Worm (Caenorhabditis elegans): ENCODE measurements around the gene ZK896.1.

The ZK896.1 gene

ce11 chrIV:12890445-12890844 is 15.3 kb upstream of the ZK896.1 start, which contains the start of gene K08D8.6 (continued):
- no peak for TF ChIP-seq snpc-1.2 (GFP tag; IDR thresholded peaks at IDR 0.05)
- peak; percentile 14 for TF ChIP-seq nhr-102 (tag; optimal IDR thresholded peaks at IDR 0.05)
- TF ChIP-seq nhr-41 (GFP tag; IDR thresholded peaks at IDR 0.05), result no peak
- TF ChIP-seq sdz-12 (GFP tag; optimal IDR thresholded peaks at IDR 0.05), result no peak
- peak; percentile 88 for TF ChIP-seq pqm-1 (tag; optimal IDR thresholded peaks at IDR 0.05)
- no peak for TF ChIP-seq ama-1 (optimal IDR thresholded peaks at IDR 0.05)
- TF ChIP-seq egl-27 (tag; optimal IDR thresholded peaks at IDR 0.05), result no peak
- no peak for TF ChIP-seq egl-43 (GFP tag; IDR thresholded peaks at IDR 0.05)
- peak; percentile 70 for TF ChIP-seq lin-1 (GFP tag; IDR thresholded peaks at IDR 0.05)
- TF ChIP-seq nhr-28 (tag; optimal IDR thresholded peaks at IDR 0.05), result peak; percentile 67
- no peak for TF ChIP-seq daf-16 (GFP tag; optimal IDR thresholded peaks at IDR 0.05)
- peak; percentile 75 for TF ChIP-seq daf-16 (tag; optimal IDR thresholded peaks at IDR 0.05)
- TF ChIP-seq ctbp-1 (GFP tag; IDR thresholded peaks at IDR 0.05), result no peak
- no peak for TF ChIP-seq daf-8 (GFP tag; IDR thresholded peaks at IDR 0.05)
- no peak for TF ChIP-seq mep-1 (tag; optimal IDR thresholded peaks at IDR 0.05)
- no peak for TF ChIP-seq nhr-25 (tag; optimal IDR thresholded peaks at IDR 0.05; ENCODE audit: borderline replicate concordance, insufficient read depth)
- no peak for TF ChIP-seq vab-7 (GFP tag; IDR thresholded peaks at IDR 0.05)
- no peak for TF ChIP-seq zip-2 (tag; optimal IDR thresholded peaks at IDR 0.05)
- TF ChIP-seq tra-1 (GFP tag; IDR thresholded peaks at IDR 0.05), result no peak
- no peak for TF ChIP-seq attf-4 (tag; optimal IDR thresholded peaks at IDR 0.05)
- no peak for TF ChIP-seq lim-7 (GFP tag; IDR thresholded peaks at IDR 0.05)
- no peak for TF ChIP-seq unc-130 (GFP tag; optimal IDR thresholded peaks at IDR 0.05)
- no peak for TF ChIP-seq lin-15B (tag; optimal IDR thresholded peaks at IDR 0.05)
- TF ChIP-seq ceh-82 (tag; optimal IDR thresholded peaks at IDR 0.05), result no peak
- no peak for TF ChIP-seq zfp-2 (tag; optimal IDR thresholded peaks at IDR 0.05)
- TF ChIP-seq zip-11 (GFP tag; IDR thresholded peaks at IDR 0.05), result no peak
- TF ChIP-seq F26F4.8 (GFP tag; conservative IDR thresholded peaks at IDR 0.05), result no peak
- TF ChIP-seq Y5F2A.4 (GFP tag; optimal IDR thresholded peaks at IDR 0.05), result no peak
- TF ChIP-seq skn-1 (tag; optimal IDR thresholded peaks at IDR 0.05), result no peak
- TF ChIP-seq nhr-11 (tag; optimal IDR thresholded peaks at IDR 0.05), result no peak
- TF ChIP-seq nhr-76 (tag; optimal IDR thresholded peaks at IDR 0.05), result no peak
- no peak for TF ChIP-seq F37D6.2 (tag; optimal IDR thresholded peaks at IDR 0.05)
- TF ChIP-seq daf-12 (tag; optimal IDR thresholded peaks at IDR 0.05), result no peak
- TF ChIP-seq nhr-237 (tag; optimal IDR thresholded peaks at IDR 0.05), result no peak
- no peak for TF ChIP-seq D1046.2 (GFP tag; IDR thresholded peaks at IDR 0.05)
- TF ChIP-seq aha-1 (tag), result no peak
- TF ChIP-seq dmd-8 (GFP tag; IDR thresholded peaks at IDR 0.05), result no peak
- no peak for TF ChIP-seq arid-1 (GFP tag; conservative IDR thresholded peaks at IDR 0.05)
- TF ChIP-seq gei-8 (GFP tag; optimal IDR thresholded peaks at IDR 0.05), result no peak
- TF ChIP-seq aly-2 (tag; optimal IDR thresholded peaks at IDR 0.05), result no peak
- TF ChIP-seq set-16 (GFP tag; IDR thresholded peaks at IDR 0.05), result no peak
- peak; percentile 88 for TF ChIP-seq php-3 (GFP tag; IDR thresholded peaks at IDR 0.05)
- no peak for TF ChIP-seq ztf-11 (tag; optimal IDR thresholded peaks at IDR 0.05)
- no peak for TF ChIP-seq duxl-1 (tag; optimal IDR thresholded peaks at IDR 0.05; ENCODE audit: poor library complexity)
- no peak for TF ChIP-seq snpc-4 (tag; optimal IDR thresholded peaks at IDR 0.05)
- TF ChIP-seq dpl-1 (GFP tag; optimal IDR thresholded peaks at IDR 0.05), result no peak
- TF ChIP-seq ZK546.5 (tag; optimal IDR thresholded peaks at IDR 0.05), result no peak
- TF ChIP-seq jun-1 (tag; optimal IDR thresholded peaks at IDR 0.05), result no peak
- no peak for TF ChIP-seq tag-97 (GFP tag; IDR thresholded peaks at IDR 0.05)
- no peak for TF ChIP-seq nhr-10 (tag; optimal IDR thresholded peaks at IDR 0.05)
- peak; percentile 5 for TF ChIP-seq mes-2 (tag; optimal IDR thresholded peaks at IDR 0.05; ENCODE audit: poor library complexity, severe bottlenecking)

Data from whole organism, L4 larva.